Fruit fly (Drosophila melanogaster) whole organism, embryonic: Measurements from ENCODE around the gene CG18428.

ENCODE experiments used
- Blimp-1 ChIP-seq: fragments of 200-800 bp; sonication (Bioruptor generic); optimal IDR thresholded peaks from 3 replicates; lab custom pipeline; 2018; ENCODE audit warnings: missing biosample characterization, missing genetic modification characterization, mild to moderate bottlenecking, moderate library complexity, missing genetic modification reagents
- CG10147 ChIP-seq: fragments of 200-800 bp; sonication (Bioruptor generic); optimal IDR thresholded peaks from 2 replicates; lab custom pipeline; 2019; ENCODE audit warnings: missing biosample characterization, mild to moderate bottlenecking, missing genetic modification characterization, moderate library complexity
- CG10267 ChIP-seq: fragments of 200-800 bp; sonication (Bioruptor generic); optimal IDR thresholded peaks from 2 replicates; lab custom pipeline; 2018; ENCODE audit warnings: missing biosample characterization, mild to moderate bottlenecking, missing genetic modification characterization, moderate library complexity
- CG11456 ChIP-seq: fragments of 200-800 bp; sonication (Bioruptor generic); IDR thresholded peaks from 3 replicates; pipeline ENCODE4 v1.3.6; 2022; ENCODE audit warnings: missing biosample characterization, missing genetic modification characterization
- CG11695 ChIP-seq: fragments of 200-800 bp; sonication (Bioruptor generic); IDR thresholded peaks from 3 replicates; pipeline ENCODE4 v1.3.6; 2022; ENCODE audit warnings: missing biosample characterization, missing genetic modification characterization
- CG12155 ChIP-seq: fragments of 200-800 bp; sonication (Bioruptor generic); optimal IDR thresholded peaks from 3 replicates; lab custom pipeline; 2016; ENCODE audit warnings: missing biosample characterization, missing genetic modification characterization
- CG12236 ChIP-seq: fragments of 200-800 bp; sonication (Bioruptor generic); optimal IDR thresholded peaks from 2 replicates; lab custom pipeline; 2016; ENCODE audit warnings: missing biosample characterization, missing genetic modification characterization
- CG13287 ChIP-seq: fragments of 200-800 bp; sonication (Bioruptor generic); IDR thresholded peaks from 2 replicates; pipeline ENCODE4 v1.3.6; 2022; ENCODE audit warnings: missing biosample characterization, missing genetic modification characterization; ENCODE audit not compliant: partially characterized antibody
- CG13424 ChIP-seq: fragments of 200-800 bp; sonication (Bioruptor generic); optimal IDR thresholded peaks from 2 replicates; lab custom pipeline; 2019; ENCODE audit warnings: missing biosample characterization, mild to moderate bottlenecking, missing genetic modification characterization, moderate library complexity
- CG13775 ChIP-seq: fragments of 200-800 bp; sonication (Bioruptor generic); optimal IDR thresholded peaks from 3 replicates; lab custom pipeline; 2017; ENCODE audit warnings: missing biosample characterization, mild to moderate bottlenecking, missing genetic modification characterization
- CG15269 ChIP-seq: fragments of 200-800 bp; sonication (Bioruptor generic); optimal IDR thresholded peaks from 2 replicates; lab custom pipeline; 2018; ENCODE audit warnings: missing biosample characterization, mild to moderate bottlenecking, missing genetic modification characterization, moderate library complexity
- CG15696 ChIP-seq: fragments of 200-800 bp; sonication (Bioruptor generic); optimal IDR thresholded peaks from 2 replicates; lab custom pipeline; 2019; ENCODE audit warnings: missing biosample characterization, mild to moderate bottlenecking, missing genetic modification characterization, moderate library complexity
- CG17359 ChIP-seq: fragments of 200-800 bp; sonication (Bioruptor generic); optimal IDR thresholded peaks from 3 replicates; lab custom pipeline; 2018; ENCODE audit warnings: missing biosample characterization, mild to moderate bottlenecking, missing genetic modification characterization, moderate library complexity
- CG18599 ChIP-seq: fragments of 200-800 bp; sonication (Bioruptor generic); optimal IDR thresholded peaks from 3 replicates; lab custom pipeline; 2017; ENCODE audit warnings: missing biosample characterization, missing genetic modification characterization, mild to moderate bottlenecking, moderate library complexity, missing genetic modification reagents
- CG18764 ChIP-seq: fragments of 200-800 bp; sonication (Bioruptor generic); optimal IDR thresholded peaks from 3 replicates; lab custom pipeline; 2016; ENCODE audit warnings: missing biosample characterization, missing genetic modification characterization
- CG2678 ChIP-seq: fragments of 200-800 bp; sonication (Bioruptor generic); optimal IDR thresholded peaks from 3 replicates; lab custom pipeline; 2019; ENCODE audit warnings: missing biosample characterization, mild to moderate bottlenecking, missing genetic modification characterization, moderate library complexity
- CG2712 ChIP-seq: fragments of 200-800 bp; optimal IDR thresholded peaks from 3 replicates; lab custom pipeline; 2019; ENCODE audit warnings: missing biosample characterization, mild to moderate bottlenecking, missing genetic modification characterization, moderate library complexity
- CG34422 ChIP-seq: fragments of 200-800 bp; sonication (Bioruptor generic); IDR thresholded peaks from 3 replicates; pipeline ENCODE4 v1.3.6; 2022; ENCODE audit warnings: missing biosample characterization, missing genetic modification characterization
- CG4328 ChIP-seq: fragments of 200-800 bp; sonication (Bioruptor generic); optimal IDR thresholded peaks from 3 replicates; lab custom pipeline; 2017; ENCODE audit warnings: missing biosample characterization, missing genetic modification reagents, missing genetic modification characterization
- CG4360 ChIP-seq: fragments of 200-800 bp; sonication (Bioruptor generic); IDR thresholded peaks from 2 replicates; pipeline ENCODE4 v1.3.6; 2022; ENCODE audit warnings: missing biosample characterization, missing genetic modification characterization
- CG4617 ChIP-seq: fragments of 200-800 bp; sonication (Bioruptor generic); optimal IDR thresholded peaks from 3 replicates; lab custom pipeline; 2016; ENCODE audit warnings: missing biosample characterization, missing genetic modification characterization, borderline replicate concordance
- CG5180 ChIP-seq: fragments of 200-800 bp; sonication (Bioruptor generic); optimal IDR thresholded peaks from 3 replicates; lab custom pipeline; 2017; ENCODE audit warnings: missing biosample characterization, missing genetic modification characterization, mild to moderate bottlenecking, moderate library complexity, missing genetic modification reagents
- CG8388 ChIP-seq: fragments of 200-800 bp; sonication (Bioruptor generic); optimal IDR thresholded peaks from 2 replicates; lab custom pipeline; 2019; ENCODE audit warnings: missing biosample characterization, mild to moderate bottlenecking, missing genetic modification characterization, moderate library complexity
- CG9876 ChIP-seq: fragments of 200-800 bp; sonication (Bioruptor generic); optimal IDR thresholded peaks from 2 replicates; lab custom pipeline; 2016; ENCODE audit warnings: missing biosample characterization, missing genetic modification characterization
- CTCF ChIP-seq: fragments of 200-800 bp; sonication (Bioruptor generic); optimal IDR thresholded peaks from 2 replicates; lab custom pipeline; 2017; ENCODE audit warnings: missing biosample characterization, mild to moderate bottlenecking, missing genetic modification characterization, moderate library complexity
- CoRest ChIP-seq: fragments of 200-800 bp; sonication (Bioruptor generic); optimal IDR thresholded peaks from 3 replicates; lab custom pipeline; 2018; ENCODE audit warnings: missing biosample characterization, mild to moderate bottlenecking, missing genetic modification characterization, moderate library complexity
- D19A ChIP-seq: fragments of 200-800 bp; optimal IDR thresholded peaks from 3 replicates; lab custom pipeline; 2019; ENCODE audit warnings: missing biosample characterization, mild to moderate bottlenecking, missing genetic modification characterization, moderate library complexity
- Dll ChIP-seq: fragments of 200-800 bp; sonication (Bioruptor generic); IDR thresholded peaks from 4 replicates; pipeline ENCODE4 v1.3.6; 2022; ENCODE audit warnings: missing biosample characterization, missing genetic modification characterization; ENCODE audit not compliant: partially characterized antibody
- Doc3 ChIP-seq: fragments of 200-800 bp; sonication (Bioruptor generic); IDR thresholded peaks from 3 replicates; pipeline ENCODE4 v1.3.6; 2022; ENCODE audit warnings: missing biosample characterization, missing genetic modification characterization; ENCODE audit not compliant: partially characterized antibody
- Ets65A ChIP-seq: fragments of 200-800 bp; sonication (Bioruptor generic); peaks from one replicate; lab custom pipeline; 2016; ENCODE audit warnings: missing biosample characterization, missing genetic modification characterization
- Fer3 ChIP-seq: fragments of 200-800 bp; sonication (Bioruptor generic); optimal IDR thresholded peaks from 2 replicates; lab custom pipeline; 2018; ENCODE audit warnings: missing biosample characterization, mild to moderate bottlenecking, missing genetic modification characterization, moderate library complexity
- Hsf ChIP-seq: fragments of 200-800 bp; sonication (Bioruptor generic); optimal IDR thresholded peaks from 3 replicates; lab custom pipeline; 2016; ENCODE audit warnings: missing biosample characterization, missing genetic modification characterization
- Med ChIP-seq: fragments of 200-800 bp; sonication (Bioruptor generic); peaks from one replicate; lab custom pipeline; 2016; ENCODE audit warnings: missing biosample characterization, missing genetic modification characterization, mild to moderate bottlenecking, inconsistent platforms, moderate library complexity
- Meics ChIP-seq: fragments of 200-800 bp; sonication (Bioruptor generic); optimal IDR thresholded peaks from 2 replicates; lab custom pipeline; 2017; ENCODE audit warnings: missing biosample characterization, mild to moderate bottlenecking, missing genetic modification characterization
- Opbp ChIP-seq: fragments of 200-800 bp; sonication (Bioruptor generic); IDR thresholded peaks from 3 replicates; pipeline ENCODE4 v1.3.6; 2022; ENCODE audit warnings: missing biosample characterization, missing genetic modification characterization; ENCODE audit not compliant: partially characterized antibody
- Scr ChIP-seq: fragments of 200-800 bp; sonication (Bioruptor generic); IDR thresholded peaks from 2 replicates; pipeline ENCODE4 v1.3.6; 2022; ENCODE audit warnings: missing biosample characterization, missing genetic modification characterization; ENCODE audit not compliant: partially characterized antibody
- Sin3A ChIP-seq: fragments of >200 bp; optimal IDR thresholded peaks from 2 replicates; lab custom pipeline; 2018
- Xbp1 ChIP-seq: fragments of 200-800 bp; sonication (Bioruptor generic); optimal IDR thresholded peaks from 3 replicates; lab custom pipeline; 2016; ENCODE audit warnings: missing biosample characterization, mild to moderate bottlenecking, missing genetic modification characterization
- ac ChIP-seq: fragments of 200-800 bp; sonication (Bioruptor generic); optimal IDR thresholded peaks from 3 replicates; lab custom pipeline; 2017; ENCODE audit warnings: missing biosample characterization, mild to moderate bottlenecking, missing genetic modification characterization
- ase ChIP-seq: fragments of 200-800 bp; sonication (Bioruptor generic); IDR thresholded peaks from 3 replicates; pipeline ENCODE4 v1.3.6; 2022; ENCODE audit warnings: missing biosample characterization, missing genetic modification characterization
- br ChIP-seq: fragments of >200 bp; optimal IDR thresholded peaks from 2 replicates; lab custom pipeline; 2017
- dpn ChIP-seq, 2 experiments: fragments of 200-800 bp; sonication (Bioruptor generic); optimal IDR thresholded peaks; 3 replicates each; lab custom pipeline; 2016; ENCODE audit warnings: missing biosample characterization in 2 of 2, missing genetic modification characterization in 2 of 2
- lbe ChIP-seq: fragments of 200-800 bp; sonication (Bioruptor generic); optimal IDR thresholded peaks from 2 replicates; lab custom pipeline; 2016; ENCODE audit warnings: missing biosample characterization, mild to moderate bottlenecking, missing genetic modification characterization
- nmo ChIP-seq: fragments of 200-800 bp; sonication (Bioruptor generic); optimal IDR thresholded peaks from 2 replicates; lab custom pipeline; 2018; ENCODE audit warnings: missing biosample characterization, mild to moderate bottlenecking, missing genetic modification characterization, moderate library complexity
- row ChIP-seq: fragments of 200-800 bp; sonication (Bioruptor generic); IDR thresholded peaks from 3 replicates; pipeline ENCODE4 v1.3.6; 2022; ENCODE audit warnings: missing biosample characterization, missing genetic modification characterization
- sens ChIP-seq: fragments of 200-800 bp; sonication (Bioruptor generic); peaks from one replicate; lab custom pipeline; 2016; ENCODE audit warnings: missing biosample characterization, missing genetic modification characterization
- sqz ChIP-seq: fragments of 200-800 bp; sonication (Bioruptor generic); optimal IDR thresholded peaks from 3 replicates; lab custom pipeline; 2018; ENCODE audit warnings: missing biosample characterization, mild to moderate bottlenecking, missing genetic modification characterization
- ssp ChIP-seq: fragments of 200-800 bp; sonication (Bioruptor generic); IDR thresholded peaks from 2 replicates; pipeline ENCODE4 v1.3.6; 2022; ENCODE audit warnings: missing biosample characterization, missing genetic modification characterization
- tin ChIP-seq: fragments of 200-800 bp; sonication (Bioruptor generic); optimal IDR thresholded peaks from 3 replicates; lab custom pipeline; 2016; ENCODE audit warnings: missing biosample characterization, missing genetic modification characterization
- wek ChIP-seq: fragments of 200-800 bp; sonication (Bioruptor generic); optimal IDR thresholded peaks from 3 replicates; lab custom pipeline; 2018; ENCODE audit warnings: missing biosample characterization, mild to moderate bottlenecking, missing genetic modification characterization, moderate library complexity
- z ChIP-seq: fragments of 200-800 bp; sonication (Bioruptor generic); IDR thresholded peaks from 3 replicates; pipeline ENCODE4 v1.3.6; 2022; ENCODE audit warnings: missing biosample characterization, missing genetic modification characterization

Gene CG18428

dm6 chr3R:24148838-24149237 lies 39.7 kb downstream of the CG18428 start, which contains the start of gene Slimp (continued):
- TF ChIP-seq CG10147 (GFP tag; lab: Kevin White, UChicago) (peak; percentile 13), CG4360 (no peak), lbe (GFP tag; lab: Kevin White, UChicago) (peak; percentile 7), Meics (GFP tag; lab: Kevin White, UChicago) (peak; percentile 17), row (peak; percentile 47; the same call in 2 of the 3 replicates), CG4328 (GFP tag; lab: Kevin White, UChicago) (no peak), CG12236 (no peak), Opbp (0 out of 3 replicates have a peak, but pooled peaks have one; percentile 46), wek (GFP tag; lab: Kevin White, UChicago) (peak; percentile 98), CG13775 (peak; percentile 27), Scr (0 out of 2 replicates have a peak, but pooled peaks have one; percentile 2), CG11695 (GFP tag; lab: Robert Waterston, UW) (0 out of 3 replicates have a peak, but pooled peaks have one; percentile 20), ac (GFP tag; lab: Kevin White, UChicago) (no peak), CoRest (tag; lab: Kevin White, UChicago) (peak; percentile 8), D19A (peak; percentile 48), Xbp1 (GFP tag; lab: Kevin White, UChicago) (peak; percentile 5), CG11456 (GFP tag; lab: Robert Waterston, UW) (no peak), Dll (GFP tag; lab: Robert Waterston, UW) (peak; percentile 52; the same call in 1 of the 4 replicates), sens (GFP tag; lab: Kevin White, UChicago) (peak; percentile 82), CG18599 (GFP tag; lab: Kevin White, UChicago) (peak; percentile 42), CG17359 (tag; lab: Kevin White, UChicago) (peak; percentile 2), CG2712 (tag; lab: Kevin White, UChicago) (peak; percentile 48), dpn (GFP tag; optimal IDR thresholded peaks at IDR 0.05; lab: Kevin White, UChicago) (peak in 1 of 2 experiments; percentile 22), CG10267 (tag; lab: Kevin White, UChicago) (peak; percentile 21), CG8388 (GFP tag; lab: Kevin White, UChicago) (peak; percentile 5), sqz (peak; percentile 69), tin (GFP tag; lab: Kevin White, UChicago) (peak; percentile 1), Med (GFP tag; lab: Kevin White, UChicago) (peak; percentile 38), CG13424 (tag; lab: Kevin White, UChicago) (peak; percentile 1), Ets65A (peak; percentile 78), nmo (peak; percentile 25), z (GFP tag; lab: Robert Waterston, UW) (no peak), Sin3A (lab: Kevin White, UChicago) (peak; percentile 28), br (no peak), CG18764 (no peak), CTCF (GFP tag; lab: Kevin White, UChicago) (no peak), ssp (0 out of 2 replicates have a peak, but pooled peaks have one; percentile 10), Doc3 (GFP tag; lab: Robert Waterston, UW) (no peak), CG12155 (GFP tag; lab: Kevin White, UChicago) (peak; percentile 5), CG34422 (peak; percentile 49; the same call in 1 of the 3 replicates), CG15696 (tag; lab: Kevin White, UChicago) (no peak), Hsf (peak; percentile 7), CG4617 (GFP tag; lab: Kevin White, UChicago) (peak; percentile 11), ase (no peak), Fer3 (peak; percentile 5), Blimp-1 (peak; percentile 6), CG13287 (GFP tag; lab: Robert Waterston, UW) (peak; percentile 39), CG9876 (no peak), CG5180 (GFP tag; lab: Kevin White, UChicago) (no peak), CG15269 (tag; lab: Kevin White, UChicago) (no peak), CG2678 (tag; lab: Kevin White, UChicago) (peak; percentile 39)
